Fruit fly (Drosophila melanogaster) whole organism, pupa: ENCODE measurements around the gene TTLL4B.
A peak's percentile ranks its signal among the peaks of the same experiment; 100 is the strongest.

ENCODE experiments used
- CG10348 ChIP-seq: fragments of 200-800 bp; sonication (Bioruptor generic); IDR thresholded peaks from 2 replicates; pipeline ENCODE4 v1.3.6; 2022; ENCODE audit warnings: missing biosample characterization, missing genetic modification characterization
- CG12605 ChIP-seq: fragments of 200-800 bp; sonication (Bioruptor generic); IDR thresholded peaks from 2 replicates; pipeline ENCODE4 v1.3.6; 2022; ENCODE audit warnings: missing biosample characterization, missing genetic modification characterization
- CG13204 ChIP-seq: fragments of 200-800 bp; sonication (Bioruptor generic); optimal IDR thresholded peaks from 2 replicates; lab custom pipeline; 2018; ENCODE audit warnings: missing biosample characterization, mild to moderate bottlenecking, missing genetic modification characterization, moderate library complexity
- CG14655 ChIP-seq: fragments of 200-800 bp; sonication (Bioruptor generic); optimal IDR thresholded peaks from 3 replicates; lab custom pipeline; 2017; ENCODE audit warnings: mild to moderate bottlenecking, missing biosample characterization, missing genetic modification reagents, missing genetic modification characterization
- CG15710 ChIP-seq: fragments of 200-800 bp; sonication (Bioruptor generic); optimal IDR thresholded peaks from 2 replicates; lab custom pipeline; 2018; ENCODE audit warnings: missing biosample characterization, mild to moderate bottlenecking, missing genetic modification characterization, moderate library complexity
- CG17806 ChIP-seq: fragments of 200-800 bp; sonication (Bioruptor generic); optimal IDR thresholded peaks from 2 replicates; lab custom pipeline; 2018; ENCODE audit warnings: missing biosample characterization, mild to moderate bottlenecking, missing genetic modification characterization, moderate library complexity
- CG32121 ChIP-seq: fragments of 200-800 bp; sonication (Bioruptor generic); IDR thresholded peaks from 2 replicates; pipeline ENCODE4 v1.3.6; 2022; ENCODE audit warnings: missing biosample characterization, missing genetic modification characterization
- CG34367 ChIP-seq: fragments of 200-800 bp; sonication (Bioruptor generic); optimal IDR thresholded peaks from 2 replicates; lab custom pipeline; 2018; ENCODE audit warnings: missing biosample characterization, mild to moderate bottlenecking, missing genetic modification characterization
- CG4496 ChIP-seq: fragments of 200-800 bp; sonication (Bioruptor generic); IDR thresholded peaks from 3 replicates; pipeline ENCODE4 v1.3.6; 2022; ENCODE audit warnings: missing biosample characterization, missing genetic modification characterization
- CG8159 ChIP-seq: fragments of 200-800 bp; sonication (Bioruptor generic); optimal IDR thresholded peaks from 3 replicates; lab custom pipeline; 2018; ENCODE audit warnings: missing biosample characterization, mild to moderate bottlenecking, missing genetic modification characterization, moderate library complexity
- CG8301 ChIP-seq: fragments of 200-800 bp; sonication (Bioruptor generic); optimal IDR thresholded peaks from 2 replicates; lab custom pipeline; 2018; ENCODE audit warnings: missing biosample characterization, mild to moderate bottlenecking, missing genetic modification characterization
- CG9948 ChIP-seq: fragments of 200-800 bp; sonication (Bioruptor generic); optimal IDR thresholded peaks from 2 replicates; lab custom pipeline; 2018; ENCODE audit warnings: missing biosample characterization, mild to moderate bottlenecking, missing genetic modification characterization, moderate library complexity
- D1 ChIP-seq: fragments of 200-800 bp; sonication (Bioruptor generic); optimal IDR thresholded peaks from 2 replicates; lab custom pipeline; 2018; ENCODE audit warnings: missing biosample characterization, mild to moderate bottlenecking, missing genetic modification characterization, moderate library complexity
- EcR ChIP-seq: fragments of 200-800 bp; sonication (Bioruptor generic); optimal IDR thresholded peaks from 3 replicates; lab custom pipeline; 2019; ENCODE audit warnings: missing biosample characterization, missing genetic modification characterization, mild to moderate bottlenecking, moderate library complexity, missing genetic modification reagents
- Ets98B ChIP-seq: fragments of 200-800 bp; sonication (Bioruptor generic); IDR thresholded peaks from 2 replicates; pipeline ENCODE4 v1.3.6; 2022; ENCODE audit warnings: missing biosample characterization, missing genetic modification characterization
- Pif1A ChIP-seq: fragments of 200-800 bp; sonication (Bioruptor generic); optimal IDR thresholded peaks from 3 replicates; lab custom pipeline; 2016; ENCODE audit warnings: missing biosample characterization, missing genetic modification characterization
- Pif1B ChIP-seq: fragments of 200-800 bp; sonication (Bioruptor generic); optimal IDR thresholded peaks from 3 replicates; lab custom pipeline; 2016; ENCODE audit warnings: missing biosample characterization, missing genetic modification characterization
- Snoo ChIP-seq: fragments of 200-800 bp; sonication (Bioruptor generic); optimal IDR thresholded peaks from 3 replicates; lab custom pipeline; 2017; ENCODE audit warnings: missing biosample characterization, mild to moderate bottlenecking, missing genetic modification characterization, inconsistent platforms
- fd96Ca ChIP-seq: fragments of 200-800 bp; sonication (Bioruptor generic); IDR thresholded peaks from 3 replicates; pipeline ENCODE4 v1.3.6; 2022; ENCODE audit warnings: missing biosample characterization, missing genetic modification characterization
- gl ChIP-seq: fragments of 200-800 bp; sonication (Bioruptor generic); optimal IDR thresholded peaks from 2 replicates; lab custom pipeline; 2018; ENCODE audit warnings: missing biosample characterization, mild to moderate bottlenecking, missing genetic modification characterization
- rn ChIP-seq: fragments of 200-800 bp; sonication (Bioruptor generic); IDR thresholded peaks from 2 replicates; pipeline ENCODE4 v1.3.6; 2022; ENCODE audit warnings: missing biosample characterization, missing genetic modification characterization

Gene TTLL4B

dm6 chr2L:3880048-3880447 lies 17.6 kb downstream of the TTLL4B start:
- TF ChIP-seq CG9948 = no peak
- peak; percentile 1 for TF ChIP-seq CG8301 (tag; lab: Kevin White, UChicago)
- TF ChIP-seq EcR (GFP tag; lab: Kevin White, UChicago) = no peak
- TF ChIP-seq Snoo (tag; lab: Kevin White, UChicago) = no peak
- no peak for TF ChIP-seq D1
- peak; percentile 33 for TF ChIP-seq CG17806
- TF ChIP-seq CG8159 (tag; lab: Kevin White, UChicago) = peak; percentile 47
- no peak for TF ChIP-seq fd96Ca (GFP tag; lab: Robert Waterston, UW)
- TF ChIP-seq Pif1A (GFP tag; lab: Kevin White, UChicago) = no peak
- TF ChIP-seq CG4496 (GFP tag; lab: Robert Waterston, UW) = no peak
- peak; percentile 35 for TF ChIP-seq CG14655 (GFP tag; lab: Kevin White, UChicago)
- no peak for TF ChIP-seq Ets98B
- TF ChIP-seq CG15710 = no peak
- no peak for TF ChIP-seq Pif1B
- TF ChIP-seq rn = no peak

- TF ChIP-seq D1 = no peak
- peak; percentile 80 for TF ChIP-seq CG32121 (GFP tag; lab: Robert Waterston, UW)
- TF ChIP-seq CG4496 (GFP tag; lab: Robert Waterston, UW) = peak; percentile 84
- TF ChIP-seq Ets98B = peak; percentile 73
- peak; percentile 35 for TF ChIP-seq CG9948
- peak; percentile 69 for TF ChIP-seq fd96Ca (GFP tag; lab: Robert Waterston, UW)
- TF ChIP-seq Pif1B = no peak
- peak; percentile 20 for TF ChIP-seq CG15710
- TF ChIP-seq Pif1A (GFP tag; lab: Kevin White, UChicago) = peak; percentile 42
- peak; percentile 61 for TF ChIP-seq CG14655 (GFP tag; lab: Kevin White, UChicago)
- peak; percentile 5 for TF ChIP-seq CG17806
- TF ChIP-seq CG12605 = peak; percentile 80
- no peak for TF ChIP-seq gl (tag; lab: Kevin White, UChicago)
- no peak for TF ChIP-seq CG13204
- peak; percentile 57 for TF ChIP-seq CG8301 (tag; lab: Kevin White, UChicago)
- TF ChIP-seq CG8159 (tag; lab: Kevin White, UChicago) = no peak
- TF ChIP-seq CG34367 (tag; lab: Kevin White, UChicago) = no peak
- peak; percentile 39; the same call in 1 of the 2 replicates for TF ChIP-seq CG10348 (GFP tag; lab: Robert Waterston, UW)
- no peak for TF ChIP-seq EcR (GFP tag; lab: Kevin White, UChicago)
- no peak for TF ChIP-seq Snoo (tag; lab: Kevin White, UChicago)
- no peak for TF ChIP-seq rn
- TF ChIP-seq, all 21 proteins: peak for 12
Observed at dm6 chr2L:3881164-3881563, 18.7 kb downstream of the TTLL4B start.

DNA sequence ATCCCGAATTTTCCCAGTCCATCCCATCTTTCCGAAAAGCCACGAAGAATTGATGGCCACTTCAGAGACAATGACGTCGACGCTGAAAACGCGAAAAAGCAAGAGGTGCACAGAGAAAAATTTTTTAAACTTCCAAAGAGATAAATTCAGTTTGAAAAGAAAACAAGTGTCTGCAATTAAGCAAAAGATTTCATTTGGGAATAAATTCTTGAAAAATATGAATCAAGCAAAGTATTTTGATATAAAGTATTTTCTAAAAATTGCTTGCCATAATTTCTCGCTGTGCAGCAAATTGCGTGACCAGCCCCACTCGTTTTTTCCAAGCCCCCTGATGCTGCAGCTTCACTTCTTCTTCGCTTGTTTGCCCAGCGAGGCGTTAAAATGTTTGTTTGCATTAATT lies 19.7 kb downstream of the TTLL4B start:
- TF ChIP-seq Ets98B (peak; percentile 80), fd96Ca (GFP tag; lab: Robert Waterston, UW) (peak; percentile 61), CG12605 (peak; percentile 80), EcR (GFP tag; lab: Kevin White, UChicago) (no peak), Pif1B (no peak), CG13204 (peak; percentile 13), CG8159 (tag; lab: Kevin White, UChicago) (peak; percentile 65), Snoo (tag; lab: Kevin White, UChicago) (peak; percentile 29), CG14655 (GFP tag; lab: Kevin White, UChicago) (peak; percentile 76), Pif1A (GFP tag; lab: Kevin White, UChicago) (peak; percentile 64), CG10348 (GFP tag; lab: Robert Waterston, UW) (no peak), CG32121 (GFP tag; lab: Robert Waterston, UW) (peak; percentile 81), rn (peak; percentile 39; the same call in 1 of the 2 replicates), CG4496 (GFP tag; lab: Robert Waterston, UW) (peak; percentile 86), D1 (no peak), CG15710 (peak; percentile 68), gl (tag; lab: Kevin White, UChicago) (no peak), CG34367 (tag; lab: Kevin White, UChicago) (peak; percentile 18), CG8301 (tag; lab: Kevin White, UChicago) (peak; percentile 76), CG9948 (peak; percentile 68), CG17806 (peak; percentile 55)

- TF ChIP-seq CG14655 (GFP tag; lab: Kevin White, UChicago) (no peak), CG10348 (GFP tag; lab: Robert Waterston, UW) (no peak), Ets98B (no peak), CG13204 (no peak), CG8301 (tag; lab: Kevin White, UChicago) (no peak), CG4496 (GFP tag; lab: Robert Waterston, UW) (no peak), CG32121 (GFP tag; lab: Robert Waterston, UW) (no peak), CG34367 (tag; lab: Kevin White, UChicago) (no peak), Pif1B (no peak), CG15710 (no peak), CG8159 (tag; lab: Kevin White, UChicago) (no peak), gl (tag; lab: Kevin White, UChicago) (no peak), rn (no peak)
Observed at dm6 chr2L:3883939-3884338, 21.5 kb downstream of the TTLL4B start.

- TF ChIP-seq CG4496 (GFP tag; lab: Robert Waterston, UW) = 0 out of 3 replicates have a peak, but pooled peaks have one; percentile 36
- no peak for TF ChIP-seq CG9948
- TF ChIP-seq, all 21 proteins: peak for 1
Observed at dm6 chr2L:3888173-3888572, 25.7 kb downstream of the TTLL4B start.
